Fruit fly (Drosophila melanogaster): ENCODE results near the gene Rfk.
A peak's percentile ranks its signal among the peaks of the same experiment; 100 is the strongest.

Rfk gene

DNA sequence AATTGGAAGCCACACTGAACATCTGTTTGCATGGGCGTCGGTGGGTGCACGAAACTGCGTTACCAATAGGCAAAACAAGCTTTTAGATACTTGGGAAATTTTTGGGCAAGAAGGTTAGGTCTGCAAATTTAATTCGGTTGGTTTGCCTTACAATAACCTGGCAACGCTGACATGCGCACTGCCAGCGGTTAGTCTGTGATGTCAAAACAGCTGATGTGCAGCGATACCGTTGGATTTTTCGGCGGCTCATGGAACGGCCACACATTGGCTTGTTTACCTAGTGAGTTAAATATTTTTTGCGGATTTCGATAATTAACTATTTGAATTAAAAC lies 26.3 kb downstream of the Rfk start, which contains the start of gene ArgRS-m (continued):
- TF ChIP-seq sc (optimal IDR thresholded peaks at IDR 0.05) (no peak), sc (GFP tag; optimal IDR thresholded peaks at IDR 0.05) (no peak), Aef1 (GFP tag; IDR thresholded peaks at IDR 0.05) (peak; percentile 20; the same call in 1 of the 3 replicates), Chrac-16 (GFP tag; optimal IDR thresholded peaks at IDR 0.05) (peak; percentile 7), CG6813 (GFP tag; optimal IDR thresholded peaks at IDR 0.05) (no peak), CG12104 (GFP tag; optimal IDR thresholded peaks at IDR 0.05) (no peak), CG18476 (GFP tag; optimal IDR thresholded peaks at IDR 0.05) (no peak), CG11560 (tag; IDR thresholded peaks at IDR 0.05) (no peak), CTCF (GFP tag; optimal IDR thresholded peaks at IDR 0.05) (no peak), ab (GFP tag; optimal IDR thresholded peaks at IDR 0.05) (no peak), CG11695 (GFP tag; IDR thresholded peaks at IDR 0.05) (no peak), CG17568 (GFP tag; optimal IDR thresholded peaks at IDR 0.05) (no peak), gt (GFP tag; IDR thresholded peaks at IDR 0.05) (no peak), HLH4C (GFP tag; IDR thresholded peaks at IDR 0.05; ENCODE audit: partially characterized antibody) (no peak), jigr1 (GFP tag; IDR thresholded peaks at IDR 0.05) (no peak), CG3847 (GFP tag; IDR thresholded peaks at IDR 0.05) (peak; percentile 62; the same call in 1 of the 2 replicates), CG10321 (GFP tag; IDR thresholded peaks at IDR 0.05) (no peak), CG9817 (tag; optimal IDR thresholded peaks at IDR 0.05) (peak; percentile 48), cad (GFP tag; optimal IDR thresholded peaks at IDR 0.05) (no peak), chn (GFP tag; optimal IDR thresholded peaks at IDR 0.05) (peak; percentile 20), sob (GFP tag; IDR thresholded peaks at IDR 0.05) (no peak), abd-A (tag; optimal IDR thresholded peaks at IDR 0.05) (no peak), gfzf (GFP tag; optimal IDR thresholded peaks at IDR 0.05) (peak; percentile 83), kah (GFP tag; optimal IDR thresholded peaks at IDR 0.05) (no peak), en (GFP tag; optimal IDR thresholded peaks at IDR 0.05) (no peak), aop (GFP tag; IDR thresholded peaks at IDR 0.05) (no peak), pfk (GFP tag; optimal IDR thresholded peaks at IDR 0.05) (no peak), tx (GFP tag; optimal IDR thresholded peaks at IDR 0.05) (peak; percentile 65), CG32772 (GFP tag; IDR thresholded peaks at IDR 0.05) (no peak), Lpt (GFP tag; optimal IDR thresholded peaks at IDR 0.05) (no peak), CG9876 (GFP tag; optimal IDR thresholded peaks at IDR 0.05) (no peak), Ptx1 (GFP tag; IDR thresholded peaks at IDR 0.05) (peak; percentile 41; the same call in 1 of the 2 replicates), Deaf1 (tag; optimal IDR thresholded peaks at IDR 0.05) (peak; percentile 30), exex (tag; optimal IDR thresholded peaks at IDR 0.05) (no peak), CG11456 (GFP tag; IDR thresholded peaks at IDR 0.05) (peak; percentile 73; the same call in 1 of the 3 replicates), CG7839 (tag; optimal IDR thresholded peaks at IDR 0.05) (peak; percentile 45), ems (GFP tag; optimal IDR thresholded peaks at IDR 0.05) (peak; percentile 69), Mrtf (GFP tag; IDR thresholded peaks at IDR 0.05) (no peak), pzg (GFP tag; optimal IDR thresholded peaks at IDR 0.05) (peak; percentile 83), Dip2 (GFP tag; IDR thresholded peaks at IDR 0.05) (no peak), CG14441 (GFP tag; IDR thresholded peaks at IDR 0.05) (peak; percentile 16; the same call in 1 of the 2 replicates), Asciz (GFP tag; optimal IDR thresholded peaks at IDR 0.05) (no peak), Jarid2 (GFP tag; optimal IDR thresholded peaks at IDR 0.05) (no peak), CG14050 (GFP tag; IDR thresholded peaks at IDR 0.05) (no peak; the same call in 2 of the 3 replicates), CG3726 (GFP tag; IDR thresholded peaks at IDR 0.05) (no peak), H2.0 (GFP tag; IDR thresholded peaks at IDR 0.05) (peak; percentile 44), CG18619 (GFP tag; optimal IDR thresholded peaks at IDR 0.05) (peak; percentile 55), Atf6 (GFP tag; IDR thresholded peaks at IDR 0.05) (peak; percentile 54; the same call in 1 of the 2 replicates), cato (GFP tag; optimal IDR thresholded peaks at IDR 0.05; ENCODE audit: borderline replicate concordance) (no peak), psq (GFP tag; optimal IDR thresholded peaks at IDR 0.05) (peak; percentile 28), slou (GFP tag; optimal IDR thresholded peaks at IDR 0.05) (no peak), CG15696 (tag; optimal IDR thresholded peaks at IDR 0.05) (no peak), usp (GFP tag; optimal IDR thresholded peaks at IDR 0.05) (no peak), fru (optimal IDR thresholded peaks at IDR 0.05) (no peak)
